Fruit fly (Drosophila melanogaster): ENCODE results near the gene CG46025.

Gene CG46025

dm6 chr2L:7807563-7807962 is 53.6 kb downstream of the CG46025 start:
- TF ChIP-seq GATAd (GFP tag; optimal IDR thresholded peaks at IDR 0.05) (no peak), CG9705 (GFP tag; optimal IDR thresholded peaks at IDR 0.05) (no peak), Sp1 (GFP tag; optimal IDR thresholded peaks at IDR 0.05) (no peak), br (GFP tag; optimal IDR thresholded peaks at IDR 0.05) (no peak)

dm6 chr2L:7808886-7809698 is 55.1 kb downstream of the CG46025 start:
- TF ChIP-seq dsf (GFP tag; optimal IDR thresholded peaks at IDR 0.05; ENCODE audit: borderline replicate concordance) (no peak), Abd-B (GFP tag; optimal IDR thresholded peaks at IDR 0.05) (no peak), jim (GFP tag; optimal IDR thresholded peaks at IDR 0.05) (peak; percentile 18), fru (GFP tag; optimal IDR thresholded peaks at IDR 0.05) (no peak), foxo (GFP tag; optimal IDR thresholded peaks at IDR 0.05) (no peak), Mio (GFP tag; optimal IDR thresholded peaks at IDR 0.05) (no peak), N (GFP tag; optimal IDR thresholded peaks at IDR 0.05) (no peak), Hr83 (GFP tag; optimal IDR thresholded peaks at IDR 0.05; ENCODE audit: poor library complexity, severe bottlenecking) (no peak), ey (GFP tag; optimal IDR thresholded peaks at IDR 0.05) (no peak), rgr (GFP tag; optimal IDR thresholded peaks at IDR 0.05) (no peak), brk (GFP tag; optimal IDR thresholded peaks at IDR 0.05) (peak; percentile 16), OdsH (GFP tag; optimal IDR thresholded peaks at IDR 0.05) (no peak), h (GFP tag; optimal IDR thresholded peaks at IDR 0.05) (no peak)

dm6 chr2L:7809699-7810088 is 55.7 kb downstream of the CG46025 start:
- TF ChIP-seq tai (GFP tag; optimal IDR thresholded peaks at IDR 0.05): no peak
- TF ChIP-seq psq (GFP tag; optimal IDR thresholded peaks at IDR 0.05): peak; percentile 30
- TF ChIP-seq Dif (GFP tag; optimal IDR thresholded peaks at IDR 0.05; ENCODE audit: partially characterized antibody): peak; percentile 99
- TF ChIP-seq Jra (GFP tag; optimal IDR thresholded peaks at IDR 0.05): peak; percentile 39
- TF ChIP-seq dmrt93B (GFP tag; optimal IDR thresholded peaks at IDR 0.05): no peak
- no peak for TF ChIP-seq Hr78 (GFP tag; optimal IDR thresholded peaks at IDR 0.05)
- peak; percentile 93 to 95 for TF ChIP-seq dl (GFP tag; optimal IDR thresholded peaks at IDR 0.05; ENCODE audit: insufficient read depth in 1 of 2, partially characterized antibody in 2 of 2)
- peak; percentile 99 for TF ChIP-seq Vsx2 (GFP tag; optimal IDR thresholded peaks at IDR 0.05; ENCODE audit: partially characterized antibody)
- peak; percentile 26 for TF ChIP-seq Sp1 (GFP tag; optimal IDR thresholded peaks at IDR 0.05)
- no peak for TF ChIP-seq Rel (GFP tag; optimal IDR thresholded peaks at IDR 0.05)
- peak; percentile 68 for TF ChIP-seq Rel (tag; optimal IDR thresholded peaks at IDR 0.05)
- TF ChIP-seq N (GFP tag; optimal IDR thresholded peaks at IDR 0.05): peak; percentile 71
- peak; percentile 40 for TF ChIP-seq br (GFP tag; optimal IDR thresholded peaks at IDR 0.05)
- TF ChIP-seq h (GFP tag; optimal IDR thresholded peaks at IDR 0.05): peak; percentile 59
- TF ChIP-seq fru (GFP tag; optimal IDR thresholded peaks at IDR 0.05): peak; percentile 53
- peak; percentile 95 for TF ChIP-seq Hr83 (GFP tag; optimal IDR thresholded peaks at IDR 0.05; ENCODE audit: poor library complexity, severe bottlenecking)
- peak; percentile 41 for TF ChIP-seq rgr (GFP tag; optimal IDR thresholded peaks at IDR 0.05)
- peak; percentile 6 for TF ChIP-seq ey (GFP tag; optimal IDR thresholded peaks at IDR 0.05)
- no peak for TF ChIP-seq foxo (GFP tag; optimal IDR thresholded peaks at IDR 0.05)
- peak; percentile 19 for TF ChIP-seq CG9705 (GFP tag; optimal IDR thresholded peaks at IDR 0.05)

- TF ChIP-seq N (GFP tag; optimal IDR thresholded peaks at IDR 0.05): no peak
- no peak for TF ChIP-seq sage (GFP tag; optimal IDR thresholded peaks at IDR 0.05)
- no peak for TF ChIP-seq dmrt93B (GFP tag; optimal IDR thresholded peaks at IDR 0.05)
- no peak for TF ChIP-seq OdsH (GFP tag; optimal IDR thresholded peaks at IDR 0.05)
- peak; percentile 28 for TF ChIP-seq Vsx2 (GFP tag; optimal IDR thresholded peaks at IDR 0.05; ENCODE audit: partially characterized antibody)
- TF ChIP-seq Hr78 (GFP tag; optimal IDR thresholded peaks at IDR 0.05): no peak
- TF ChIP-seq Hr83 (GFP tag; optimal IDR thresholded peaks at IDR 0.05; ENCODE audit: poor library complexity, severe bottlenecking): peak; percentile 60
- no peak for TF ChIP-seq HLH106 (tag; optimal IDR thresholded peaks at IDR 0.05)
- TF ChIP-seq lola (GFP tag; optimal IDR thresholded peaks at IDR 0.05): no peak
- peak; percentile 6 for TF ChIP-seq br (GFP tag; optimal IDR thresholded peaks at IDR 0.05)
- TF ChIP-seq CG32264 (GFP tag; optimal IDR thresholded peaks at IDR 0.05): no peak
- TF ChIP-seq Abd-B (GFP tag; optimal IDR thresholded peaks at IDR 0.05): no peak
- no peak for TF ChIP-seq dsf (GFP tag; optimal IDR thresholded peaks at IDR 0.05; ENCODE audit: borderline replicate concordance)
- no peak for TF ChIP-seq Hnf4 (GFP tag; optimal IDR thresholded peaks at IDR 0.05)
- TF ChIP-seq sv (GFP tag; optimal IDR thresholded peaks at IDR 0.05): no peak
- no peak for TF ChIP-seq rgr (GFP tag; optimal IDR thresholded peaks at IDR 0.05)
- peak; percentile 3 for TF ChIP-seq Sp1 (GFP tag; optimal IDR thresholded peaks at IDR 0.05)
- peak in 1 of 2 experiments; percentile 4 for TF ChIP-seq foxo (GFP tag; optimal IDR thresholded peaks at IDR 0.05)
- peak; percentile 5 for TF ChIP-seq fru (GFP tag; optimal IDR thresholded peaks at IDR 0.05)
- TF ChIP-seq psq (GFP tag; optimal IDR thresholded peaks at IDR 0.05): no peak
- TF ChIP-seq Dfd (GFP tag; optimal IDR thresholded peaks at IDR 0.05): no peak
- TF ChIP-seq Myc (optimal IDR thresholded peaks at IDR 0.05): no peak
- TF ChIP-seq GATAd (GFP tag; optimal IDR thresholded peaks at IDR 0.05): no peak
- no peak for TF ChIP-seq pan (optimal IDR thresholded peaks at IDR 0.05)
- TF ChIP-seq Rel (GFP tag; optimal IDR thresholded peaks at IDR 0.05): no peak
- peak; percentile 59 for TF ChIP-seq Rel (tag; optimal IDR thresholded peaks at IDR 0.05)
- TF ChIP-seq brk (GFP tag; optimal IDR thresholded peaks at IDR 0.05): no peak
- TF ChIP-seq dl (GFP tag; optimal IDR thresholded peaks at IDR 0.05; ENCODE audit: insufficient read depth in 1 of 2, partially characterized antibody in 2 of 2): no peak
- TF ChIP-seq CrebA (GFP tag; optimal IDR thresholded peaks at IDR 0.05; ENCODE audit: borderline replicate concordance): no peak
- TF ChIP-seq woc (GFP tag; optimal IDR thresholded peaks at IDR 0.05): no peak
- no peak for TF ChIP-seq usp (GFP tag; optimal IDR thresholded peaks at IDR 0.05)
- no peak for TF ChIP-seq CG9705 (GFP tag; optimal IDR thresholded peaks at IDR 0.05)
- no peak for TF ChIP-seq ey (GFP tag; optimal IDR thresholded peaks at IDR 0.05)
Measured at dm6 chr2L:7810519-7810918, 56.5 kb downstream of the CG46025 start, which contains the start of gene Cdc14. Gene Cdc14, minus strand, starts transcription at chr2L:7810703.

Data from whole organism, wandering third instar larva.